Fruit fly (Drosophila melanogaster): ENCODE data around the gene CG6569.
A peak's percentile ranks its signal among the peaks of the same experiment; 100 is the strongest.

CG6569 gene

dm6 chr3R:21832203-21832602 lies 35.5 kb downstream of the CG6569 start, which contains the start of gene Gr93a:
Gr93a (plus strand) TSS chr3R:21832503.
- TF ChIP-seq EcR (GFP tag; optimal IDR thresholded peaks at IDR 0.05) (peak; percentile 5), CG10348 (GFP tag; IDR thresholded peaks at IDR 0.05) (no peak)

dm6 chr3R:21831040-21831439 lies 36.7 kb downstream of the CG6569 start:
- TF ChIP-seq EcR (GFP tag; optimal IDR thresholded peaks at IDR 0.05) (peak; percentile 67), CG12605 (GFP tag; IDR thresholded peaks at IDR 0.05) (no peak)

- TF ChIP-seq CG8301 (tag; optimal IDR thresholded peaks at IDR 0.05), result peak; percentile 78
- TF ChIP-seq Ets98B (GFP tag; IDR thresholded peaks at IDR 0.05), result no peak
- TF ChIP-seq EcR (GFP tag; optimal IDR thresholded peaks at IDR 0.05), result no peak
- TF ChIP-seq CG12605 (GFP tag; IDR thresholded peaks at IDR 0.05), result no peak
- TF ChIP-seq D1 (tag; optimal IDR thresholded peaks at IDR 0.05), result peak; percentile 50
- TF ChIP-seq CG14655 (GFP tag; optimal IDR thresholded peaks at IDR 0.05), result peak; percentile 92
- no peak for TF ChIP-seq CG32121 (GFP tag; IDR thresholded peaks at IDR 0.05)
- peak; percentile 59 for TF ChIP-seq CG34367 (tag; optimal IDR thresholded peaks at IDR 0.05)
- TF ChIP-seq CG9948 (tag; optimal IDR thresholded peaks at IDR 0.05), result peak; percentile 83
- peak; percentile 84 for TF ChIP-seq CG8159 (tag; optimal IDR thresholded peaks at IDR 0.05)
- TF ChIP-seq Pif1B (GFP tag; optimal IDR thresholded peaks at IDR 0.05), result no peak
- no peak for TF ChIP-seq fd96Ca (GFP tag; IDR thresholded peaks at IDR 0.05)
- TF ChIP-seq CG10348 (GFP tag; IDR thresholded peaks at IDR 0.05), result no peak
- no peak for TF ChIP-seq Snoo (tag; optimal IDR thresholded peaks at IDR 0.05)
- TF ChIP-seq CG17806 (tag; optimal IDR thresholded peaks at IDR 0.05), result peak; percentile 71
- TF ChIP-seq Pif1A (GFP tag; optimal IDR thresholded peaks at IDR 0.05), result no peak
- TF ChIP-seq CG4496 (GFP tag; IDR thresholded peaks at IDR 0.05), result peak; percentile 39; the same call in 1 of the 3 replicates
- TF ChIP-seq rn (GFP tag; IDR thresholded peaks at IDR 0.05), result no peak
- peak; percentile 78 for TF ChIP-seq CG15710 (tag; optimal IDR thresholded peaks at IDR 0.05)
- no peak for TF ChIP-seq gl (tag; optimal IDR thresholded peaks at IDR 0.05)
- no peak for TF ChIP-seq CG13204 (GFP tag; optimal IDR thresholded peaks at IDR 0.05)
These were observed 37.4 kb downstream of the CG6569 start for dm6 chr3R:21830303-21830707.

dm6 chr3R:21829487-21829957 lies 38.2 kb downstream of the CG6569 start:
- TF ChIP-seq Pif1A (GFP tag; optimal IDR thresholded peaks at IDR 0.05) (peak; percentile 49), EcR (GFP tag; optimal IDR thresholded peaks at IDR 0.05) (peak; percentile 98), CG14655 (GFP tag; optimal IDR thresholded peaks at IDR 0.05) (no peak), CG13204 (GFP tag; optimal IDR thresholded peaks at IDR 0.05) (no peak), D1 (tag; optimal IDR thresholded peaks at IDR 0.05) (no peak), CG8159 (tag; optimal IDR thresholded peaks at IDR 0.05) (peak; percentile 36), CG12605 (GFP tag; IDR thresholded peaks at IDR 0.05) (no peak), CG10348 (GFP tag; IDR thresholded peaks at IDR 0.05) (no peak), CG9948 (tag; optimal IDR thresholded peaks at IDR 0.05) (peak; percentile 35), Ets98B (GFP tag; IDR thresholded peaks at IDR 0.05) (0 out of 2 replicates have a peak, but pooled peaks have one; percentile 4), Pif1B (GFP tag; optimal IDR thresholded peaks at IDR 0.05) (no peak), CG32121 (GFP tag; IDR thresholded peaks at IDR 0.05) (no peak), CG8301 (tag; optimal IDR thresholded peaks at IDR 0.05) (no peak), rn (GFP tag; IDR thresholded peaks at IDR 0.05) (no peak), CG17806 (tag; optimal IDR thresholded peaks at IDR 0.05) (peak; percentile 77), CG15710 (tag; optimal IDR thresholded peaks at IDR 0.05) (peak; percentile 44), gl (tag; optimal IDR thresholded peaks at IDR 0.05) (peak; percentile 9), CG34367 (tag; optimal IDR thresholded peaks at IDR 0.05) (peak; percentile 22), CG4496 (GFP tag; IDR thresholded peaks at IDR 0.05) (no peak; the same call in 2 of the 3 replicates), Snoo (tag; optimal IDR thresholded peaks at IDR 0.05) (no peak), fd96Ca (GFP tag; IDR thresholded peaks at IDR 0.05) (peak; percentile 66; the same call in 1 of the 3 replicates)

dm6 chr3R:21828785-21829486 lies 38.8 kb downstream of the CG6569 start:
- TF ChIP-seq CG14655 (GFP tag; optimal IDR thresholded peaks at IDR 0.05) (peak; percentile 94), CG15710 (tag; optimal IDR thresholded peaks at IDR 0.05) (peak; percentile 75), EcR (GFP tag; optimal IDR thresholded peaks at IDR 0.05) (no peak), CG13204 (GFP tag; optimal IDR thresholded peaks at IDR 0.05) (peak; percentile 25), CG8301 (tag; optimal IDR thresholded peaks at IDR 0.05) (peak; percentile 92), Pif1A (GFP tag; optimal IDR thresholded peaks at IDR 0.05) (peak; percentile 68), Pif1B (GFP tag; optimal IDR thresholded peaks at IDR 0.05) (peak; percentile 79), CG32121 (GFP tag; IDR thresholded peaks at IDR 0.05) (peak; percentile 71), rn (GFP tag; IDR thresholded peaks at IDR 0.05) (peak; percentile 58; the same call in 1 of the 2 replicates), CG8159 (tag; optimal IDR thresholded peaks at IDR 0.05) (peak; percentile 81), CG10348 (GFP tag; IDR thresholded peaks at IDR 0.05) (no peak), CG4496 (GFP tag; IDR thresholded peaks at IDR 0.05) (peak; percentile 80), D1 (tag; optimal IDR thresholded peaks at IDR 0.05) (peak; percentile 60), CG34367 (tag; optimal IDR thresholded peaks at IDR 0.05) (peak; percentile 74), CG12605 (GFP tag; IDR thresholded peaks at IDR 0.05) (peak; percentile 66), fd96Ca (GFP tag; IDR thresholded peaks at IDR 0.05) (peak; percentile 59; the same call in 2 of the 3 replicates), CG17806 (tag; optimal IDR thresholded peaks at IDR 0.05) (peak; percentile 78), Snoo (tag; optimal IDR thresholded peaks at IDR 0.05) (no peak), Ets98B (GFP tag; IDR thresholded peaks at IDR 0.05) (peak; percentile 74), CG9948 (tag; optimal IDR thresholded peaks at IDR 0.05) (peak; percentile 92), gl (tag; optimal IDR thresholded peaks at IDR 0.05) (peak; percentile 37)

Data from whole organism, pupa.